Fruit fly (Drosophila melanogaster) whole organism, pupa: ENCODE data around the gene Hira.

Experiments used
- CG12605 ChIP-seq: fragments of 200-800 bp; sonication (Bioruptor generic); IDR thresholded peaks from 2 replicates; pipeline ENCODE4 v1.3.6; 2022; ENCODE audit warnings: missing biosample characterization, missing genetic modification characterization
- CG34367 ChIP-seq: fragments of 200-800 bp; sonication (Bioruptor generic); optimal IDR thresholded peaks from 2 replicates; lab custom pipeline; 2018; ENCODE audit warnings: missing biosample characterization, mild to moderate bottlenecking, missing genetic modification characterization
- CG8159 ChIP-seq: fragments of 200-800 bp; sonication (Bioruptor generic); optimal IDR thresholded peaks from 3 replicates; lab custom pipeline; 2018; ENCODE audit warnings: missing biosample characterization, mild to moderate bottlenecking, missing genetic modification characterization, moderate library complexity
- CG8301 ChIP-seq: fragments of 200-800 bp; sonication (Bioruptor generic); optimal IDR thresholded peaks from 2 replicates; lab custom pipeline; 2018; ENCODE audit warnings: missing biosample characterization, mild to moderate bottlenecking, missing genetic modification characterization
- CG9948 ChIP-seq: fragments of 200-800 bp; sonication (Bioruptor generic); optimal IDR thresholded peaks from 2 replicates; lab custom pipeline; 2018; ENCODE audit warnings: missing biosample characterization, mild to moderate bottlenecking, missing genetic modification characterization, moderate library complexity
- EcR ChIP-seq: fragments of 200-800 bp; sonication (Bioruptor generic); optimal IDR thresholded peaks from 3 replicates; lab custom pipeline; 2019; ENCODE audit warnings: missing biosample characterization, missing genetic modification characterization, mild to moderate bottlenecking, moderate library complexity, missing genetic modification reagents
- gl ChIP-seq: fragments of 200-800 bp; sonication (Bioruptor generic); optimal IDR thresholded peaks from 2 replicates; lab custom pipeline; 2018; ENCODE audit warnings: missing biosample characterization, mild to moderate bottlenecking, missing genetic modification characterization

DNA sequence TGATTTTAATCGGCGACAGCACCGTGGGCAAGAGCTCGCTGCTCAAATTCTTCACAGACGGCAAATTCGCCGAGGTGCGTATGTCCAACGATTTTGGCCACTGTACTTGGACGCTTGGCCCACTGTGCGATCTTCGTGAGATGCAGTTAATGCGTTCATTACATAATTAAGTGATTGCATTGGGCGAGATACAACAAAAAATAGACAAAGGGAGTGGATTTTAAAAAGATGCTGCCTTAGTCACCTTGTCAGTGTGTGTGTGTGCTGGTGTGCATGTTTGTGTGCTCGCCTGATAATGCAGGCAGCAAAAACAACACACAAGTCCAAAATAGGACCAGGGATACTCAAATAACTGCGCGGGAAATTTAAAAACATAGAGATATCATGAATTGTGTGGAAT, 13.3 kb downstream of the Hira start:
- TF ChIP-seq CG8159 (no peak), CG12605 (GFP tag; lab: Robert Waterston, UW) (peak; percentile 9; the same call in 1 of the 2 replicates), CG8301 (tag; lab: Kevin White, UChicago) (no peak), CG9948 (tag; lab: Kevin White, UChicago) (no peak), EcR (GFP tag; lab: Kevin White, UChicago) (peak; percentile 4), CG34367 (tag; lab: Kevin White, UChicago) (peak; percentile 33), gl (tag; lab: Kevin White, UChicago) (peak; percentile 58)
